Worm (Caenorhabditis elegans) whole organism, L4/young adult: ENCODE data around the gene M176.9.

Source experiments
- W03F9.2 ChIP-seq: fragments of 150-350 bp; optimal IDR thresholded peaks from 2 replicates; lab custom pipeline; 2014; ENCODE audit warnings: missing biosample characterization, missing genetic modification characterization
- him-1 ChIP-seq: sonication (generic microtip); optimal IDR thresholded peaks from 2 replicates; lab custom pipeline; 2016; ENCODE audit warnings: missing genotype, missing genetic modification reagents, missing genetic modification characterization, missing compliant biosample characterization

DNA sequence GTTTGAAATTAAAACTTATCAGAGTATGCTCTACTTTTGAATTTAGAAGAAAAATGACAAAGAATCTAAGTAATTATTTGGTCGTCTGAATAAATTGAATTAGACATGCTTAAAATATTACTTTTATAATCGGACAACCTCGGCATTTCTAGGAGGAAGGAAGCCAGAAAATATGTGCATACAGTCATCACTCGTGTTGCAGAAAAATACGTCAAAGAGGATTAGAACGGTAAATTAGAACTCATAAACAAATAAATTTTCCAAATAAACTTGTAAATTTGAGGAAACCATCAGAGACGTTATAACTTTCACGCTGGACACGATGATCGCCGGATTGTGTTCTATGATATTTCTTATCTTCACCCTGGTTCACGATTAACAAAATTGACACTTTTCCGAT, 42.9 kb upstream of the M176.9 start, which contains the start of gene chil-19:
- TF ChIP-seq W03F9.2 (tag; lab: Kevin White, UChicago) (no peak), him-1 (tag; lab: Kevin White, UChicago) (no peak)
